Worm (Caenorhabditis elegans) whole organism, L3 larva: ENCODE results near the gene T26H5.8.

Experiments used
- R02D3.7 ChIP-seq: fragments of 150-350 bp; optimal IDR thresholded peaks from 2 replicates; lab custom pipeline; 2014; ENCODE audit warnings: missing biosample characterization, missing genetic modification characterization
- ZK546.5 ChIP-seq: sonication (generic microtip); optimal IDR thresholded peaks from 2 replicates; lab custom pipeline; 2017; ENCODE audit warnings: missing biosample characterization, missing genetic modification characterization
- ama-1 ChIP-seq: fragments of 150-350 bp; optimal IDR thresholded peaks from 2 replicates; lab custom pipeline; 2018
- ceh-16 ChIP-seq: sonication (generic microtip); optimal IDR thresholded peaks from 2 replicates; lab custom pipeline; 2017; ENCODE audit warnings: missing biosample characterization, missing genetic modification characterization
- ceh-28 ChIP-seq: fragments of 150-350 bp; optimal IDR thresholded peaks from 2 replicates; lab custom pipeline; 2014; ENCODE audit warnings: missing biosample characterization, missing genetic modification reagents, missing genetic modification characterization
- ceh-82 ChIP-seq: fragments of 150-350 bp; optimal IDR thresholded peaks from 2 replicates; lab custom pipeline; 2014; ENCODE audit warnings: missing biosample characterization, missing genetic modification characterization
- daf-12 ChIP-seq: fragments of 150-350 bp; optimal IDR thresholded peaks from 2 replicates; lab custom pipeline; 2014; ENCODE audit warnings: missing biosample characterization, missing genetic modification reagents, missing genetic modification characterization
- egl-27 ChIP-seq: sonication (generic microtip); optimal IDR thresholded peaks from 4 replicates; lab custom pipeline; 2017; ENCODE audit warnings: missing biosample characterization, missing genetic modification reagents, missing genetic modification characterization
- egl-5 ChIP-seq: fragments of 150-350 bp; optimal IDR thresholded peaks from 2 replicates; lab custom pipeline; 2017; ENCODE audit warnings: missing biosample characterization, missing genetic modification reagents, missing genetic modification characterization, inconsistent platforms
- elt-2 ChIP-seq: sonication (generic microtip); optimal IDR thresholded peaks from 2 replicates; lab custom pipeline; 2016; ENCODE audit warnings: missing genetic modification reagents, mild to moderate bottlenecking, missing genetic modification characterization, missing compliant biosample characterization
- elt-3 ChIP-seq, 3 experiments: fragments of 150-350 bp in 1 of 3; sonication (generic microtip) in 2 of 3; optimal IDR thresholded peaks; 2 replicates in 2 of 3; 4 replicates in 1 of 3; lab custom pipeline; 2014 to 2017; ENCODE audit warnings: missing biosample characterization in 3 of 3, missing genetic modification characterization in 3 of 3
- eor-1 ChIP-seq, 2 experiments: fragments of 150-350 bp; optimal IDR thresholded peaks; 2 replicates each; lab custom pipeline; 2014 to 2018; ENCODE audit warnings: missing biosample characterization in 2 of 2, missing genetic modification characterization in 2 of 2
- fos-1 ChIP-seq: fragments of 150-350 bp; optimal IDR thresholded peaks from 2 replicates; lab custom pipeline; 2014; ENCODE audit warnings: missing biosample characterization, missing genetic modification characterization
- hmg-11 ChIP-seq: sonication (generic microtip); optimal IDR thresholded peaks from 2 replicates; lab custom pipeline; 2016; ENCODE audit warnings: missing genetic modification characterization, missing compliant biosample characterization
- jun-1 ChIP-seq: fragments of 150-350 bp; optimal IDR thresholded peaks from 2 replicates; lab custom pipeline; 2014; ENCODE audit warnings: missing biosample characterization, missing genetic modification reagents, missing genetic modification characterization
- mdl-1 ChIP-seq: fragments of 150-350 bp; optimal IDR thresholded peaks from 2 replicates; lab custom pipeline; 2014; ENCODE audit warnings: missing biosample characterization, missing genetic modification characterization
- mml-1 ChIP-seq: fragments of 150-350 bp; sonication (generic microtip); optimal IDR thresholded peaks from 3 replicates; lab custom pipeline; 2014; ENCODE audit warnings: missing biosample characterization, missing genetic modification characterization
- nfya-1 ChIP-seq: sonication (generic microtip); optimal IDR thresholded peaks from 2 replicates; lab custom pipeline; 2017; ENCODE audit warnings: missing genetic modification characterization, mild to moderate bottlenecking, missing compliant biosample characterization, antibody characterized with exemption, moderate library complexity; ENCODE audit not compliant: insufficient read depth
- nhr-11 ChIP-seq: fragments of 150-350 bp; optimal IDR thresholded peaks from 2 replicates; lab custom pipeline; 2014; ENCODE audit warnings: missing biosample characterization, missing genetic modification characterization
- nhr-12 ChIP-seq: fragments of 150-350 bp; optimal IDR thresholded peaks from 2 replicates; lab custom pipeline; 2014; ENCODE audit warnings: missing biosample characterization, missing genetic modification characterization
- nhr-237 ChIP-seq: fragments of 150-350 bp; optimal IDR thresholded peaks from 2 replicates; lab custom pipeline; 2014; ENCODE audit warnings: missing biosample characterization, missing genetic modification characterization
- nhr-25 ChIP-seq: sonication (generic microtip); optimal IDR thresholded peaks from 2 replicates; lab custom pipeline; 2017; ENCODE audit warnings: missing biosample characterization, missing genetic modification characterization
- nhr-43 ChIP-seq: sonication (generic microtip); optimal IDR thresholded peaks from 2 replicates; lab custom pipeline; 2016; ENCODE audit warnings: mild to moderate bottlenecking, missing genetic modification characterization, missing compliant biosample characterization; ENCODE audit not compliant: poor library complexity, severe bottlenecking
- nhr-67 ChIP-seq: fragments of 150-350 bp; optimal IDR thresholded peaks from 2 replicates; lab custom pipeline; 2014; ENCODE audit warnings: missing biosample characterization, missing genetic modification characterization
- nhr-76 ChIP-seq: fragments of 150-350 bp; sonication (generic microtip); optimal IDR thresholded peaks from 5 replicates; lab custom pipeline; 2014; ENCODE audit warnings: missing biosample characterization, missing genetic modification characterization
- nhr-77 ChIP-seq: fragments of 150-350 bp; optimal IDR thresholded peaks from 2 replicates; lab custom pipeline; 2014; ENCODE audit warnings: missing biosample characterization, missing genetic modification characterization
- pha-4 ChIP-seq: fragments of 150-350 bp; optimal IDR thresholded peaks from 2 replicates; lab custom pipeline; 2014; ENCODE audit warnings: missing biosample characterization, missing genetic modification reagents, missing genetic modification characterization
- pqm-1 ChIP-seq: fragments of 150-350 bp; optimal IDR thresholded peaks from 2 replicates; lab custom pipeline; 2017; ENCODE audit warnings: missing biosample characterization, missing genetic modification characterization, inconsistent platforms
- skn-1 ChIP-seq: fragments of 150-350 bp; optimal IDR thresholded peaks from 2 replicates; lab custom pipeline; 2014; ENCODE audit warnings: missing biosample characterization, missing genetic modification characterization
- snpc-4 ChIP-seq: fragments of 150-350 bp; optimal IDR thresholded peaks from 2 replicates; lab custom pipeline; 2014; ENCODE audit warnings: missing biosample characterization, missing genetic modification characterization
- tbx-2 ChIP-seq: sonication (generic microtip); optimal IDR thresholded peaks from 2 replicates; lab custom pipeline; 2016; ENCODE audit warnings: mild to moderate bottlenecking, missing genetic modification characterization, missing compliant biosample characterization
- unc-39 ChIP-seq: sonication (generic microtip); optimal IDR thresholded peaks from 4 replicates; lab custom pipeline; 2017; ENCODE audit warnings: missing biosample characterization, missing genetic modification characterization
- zag-1 ChIP-seq: fragments of 150-350 bp; optimal IDR thresholded peaks from 2 replicates; lab custom pipeline; 2014; ENCODE audit warnings: missing biosample characterization, missing genetic modification characterization
- ztf-4 ChIP-seq: fragments of 150-350 bp; optimal IDR thresholded peaks from 2 replicates; lab custom pipeline; 2014; ENCODE audit warnings: missing biosample characterization, missing genetic modification characterization

Gene T26H5.8

DNA sequence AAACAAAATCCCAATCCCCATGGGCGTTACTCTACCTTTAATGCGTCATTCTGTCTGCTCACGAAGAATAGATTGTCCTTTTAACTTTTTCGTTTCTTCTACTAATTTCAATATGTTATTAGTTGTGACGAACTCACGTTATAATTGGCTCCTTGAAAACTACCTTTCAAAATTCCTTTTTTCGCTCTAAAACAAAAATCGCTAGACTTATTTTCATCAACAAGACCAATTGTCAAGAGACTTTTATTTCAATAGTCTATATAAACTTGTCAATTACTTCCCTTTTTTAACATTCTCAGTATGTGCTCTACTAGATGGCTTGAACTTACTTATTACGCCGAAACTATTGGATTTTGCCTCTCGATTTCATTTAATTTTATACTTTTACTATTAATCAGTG, 47.8 kb downstream of the T26H5.8 start, which contains the start of gene str-102:
str-102 (plus strand) TSS at position 301 of the 400 bp plus-strand sequence.
- TF ChIP-seq mml-1 (no peak), fos-1 (tag; lab: Kevin White, UChicago) (no peak), skn-1 (no peak), zag-1 (no peak), hmg-11 (tag; lab: Kevin White, UChicago) (no peak), nhr-77 (no peak), tbx-2 (tag; lab: Kevin White, UChicago) (no peak)
- TF ChIP-seq, all 47 proteins: peak for 0

- TF ChIP-seq nhr-43 (tag; lab: Kevin White, UChicago) (no peak), R02D3.7 (no peak), elt-3 (tag; optimal IDR thresholded peaks at IDR 0.05; lab: Kevin White, UChicago) (no peak), ZK546.5 (tag; lab: Kevin White, UChicago) (no peak), pha-4 (tag; lab: Kevin White, UChicago) (no peak), mdl-1 (no peak), jun-1 (tag; lab: Kevin White, UChicago) (no peak), nhr-25 (tag; lab: Kevin White, UChicago) (no peak), mml-1 (no peak), pqm-1 (tag; lab: Kevin White, UChicago) (no peak), tbx-2 (tag; lab: Kevin White, UChicago) (no peak), ceh-28 (no peak)
Measured at ce11 chrV:15383739-15384138, 48.8 kb downstream of the T26H5.8 start, which contains the start of gene str-88. str-88 (minus strand) TSS chrV:15383839.

- TF ChIP-seq nhr-76 (tag; lab: Kevin White, UChicago) (no peak), eor-1 (tag; optimal IDR thresholded peaks at IDR 0.05; lab: Kevin White, UChicago) (no peak), skn-1 (no peak), nhr-67 (tag; lab: Kevin White, UChicago) (no peak), jun-1 (tag; lab: Kevin White, UChicago) (no peak), egl-5 (tag; lab: Kevin White, UChicago) (no peak), egl-27 (tag; lab: Kevin White, UChicago) (no peak), nhr-11 (no peak), nhr-25 (tag; lab: Kevin White, UChicago) (no peak), nhr-12 (no peak), nfya-1 (tag; lab: Kevin White, UChicago) (no peak), ceh-16 (tag; lab: Kevin White, UChicago) (no peak), pqm-1 (tag; lab: Kevin White, UChicago) (no peak), hmg-11 (tag; lab: Kevin White, UChicago) (no peak), elt-2 (no peak)
Measured at ce11 chrV:15380857-15381256, 51.7 kb downstream of the T26H5.8 start, which contains the start of gene dhs-23. dhs-23 (plus strand) TSS chrV:15381219.

DNA sequence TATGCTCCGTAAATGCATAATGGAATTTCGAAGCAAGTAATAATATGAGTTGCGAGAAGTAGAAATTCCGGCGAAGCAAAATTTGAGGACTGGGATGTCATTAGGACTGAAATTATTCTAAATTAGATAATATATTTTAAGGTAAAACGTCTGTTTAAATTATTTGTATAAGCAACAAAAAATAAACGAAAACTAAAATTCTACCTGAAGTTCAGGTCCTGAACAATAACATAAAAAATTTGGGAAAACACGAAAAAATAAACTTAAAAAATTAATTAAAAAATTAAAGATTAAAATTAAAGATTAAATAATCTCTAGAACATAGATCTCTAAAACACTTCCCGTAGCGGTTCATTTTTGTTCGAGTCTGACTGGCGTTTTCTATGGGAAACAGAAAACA, 52.7 kb downstream of the T26H5.8 start, which contains the start of gene srh-251:
srh-251 (minus strand) TSS at position 101 of the 400 bp plus-strand sequence.
- no peak for TF ChIP-seq ceh-82 (tag; lab: Kevin White, UChicago)
- TF ChIP-seq jun-1 (tag; lab: Kevin White, UChicago) = no peak
- TF ChIP-seq daf-12 (tag; lab: Kevin White, UChicago) = no peak
- TF ChIP-seq mml-1 = no peak
- no peak for TF ChIP-seq nhr-77
- no peak for TF ChIP-seq ceh-16 (tag; lab: Kevin White, UChicago)
- TF ChIP-seq nhr-237 (tag; lab: Kevin White, UChicago) = no peak
- TF ChIP-seq zag-1 = no peak
- no peak for TF ChIP-seq nhr-76 (tag; lab: Kevin White, UChicago)
- no peak for TF ChIP-seq skn-1
- no peak for TF ChIP-seq unc-39 (tag; lab: Kevin White, UChicago)
- no peak for TF ChIP-seq ama-1 (lab: Kevin White, UChicago)
- TF ChIP-seq elt-3 (tag; optimal IDR thresholded peaks at IDR 0.05; lab: Kevin White, UChicago) = no peak
- no peak for TF ChIP-seq fos-1 (tag; lab: Kevin White, UChicago)
- TF ChIP-seq tbx-2 (tag; lab: Kevin White, UChicago) = no peak
- TF ChIP-seq nhr-43 (tag; lab: Kevin White, UChicago) = no peak
- TF ChIP-seq nfya-1 (tag; lab: Kevin White, UChicago) = no peak
- TF ChIP-seq ZK546.5 (tag; lab: Kevin White, UChicago) = no peak
- TF ChIP-seq snpc-4 (tag; lab: Kevin White, UChicago) = no peak
- no peak for TF ChIP-seq ztf-4 (tag; lab: Kevin White, UChicago)
- TF ChIP-seq, all 47 proteins: peak for 0
